Worm (Caenorhabditis elegans) whole organism, L4 larva: ENCODE results near the gene bcat-1.

Experiments used
- T20F7.1 ChIP-seq: fragments of 200-800 bp; sonication (Bioruptor generic); optimal IDR thresholded peaks from 2 replicates; lab custom pipeline; 2018; ENCODE audit warnings: mild to moderate bottlenecking, missing genetic modification characterization, missing compliant biosample characterization
- Y105C5A.15 ChIP-seq: fragments of 200-800 bp; sonication (Bioruptor generic); IDR thresholded peaks from 2 replicates; pipeline ENCODE4 v1.3.6; 2022; ENCODE audit warnings: missing genetic modification characterization, missing compliant biosample characterization
- Y48G9A.11 ChIP-seq: fragments of 200-800 bp; sonication (Bioruptor generic); IDR thresholded peaks from 2 replicates; pipeline ENCODE4 v1.3.6; 2022; ENCODE audit warnings: missing genetic modification reagents, missing genetic modification characterization, missing compliant biosample characterization
- aha-1 ChIP-seq: fragments of 150-350 bp; peaks from one replicate; lab custom pipeline; 2014; ENCODE audit warnings: missing biosample characterization, missing genetic modification characterization
- arid-1 ChIP-seq: fragments of 200-800 bp; sonication (Bioruptor generic); conservative IDR thresholded peaks from 2 replicates; pipeline ENCODE4 v1.3.6; 2022; ENCODE audit warnings: missing genetic modification reagents, missing genetic modification characterization, missing compliant biosample characterization
- ceh-20 ChIP-seq: fragments of 200-800 bp; sonication (Bioruptor generic); IDR thresholded peaks from 2 replicates; pipeline ENCODE4 v1.3.6; 2022; ENCODE audit warnings: missing genetic modification reagents, missing genetic modification characterization, missing compliant biosample characterization
- ceh-32 ChIP-seq: sonication (generic microtip); optimal IDR thresholded peaks from 2 replicates; lab custom pipeline; 2016; ENCODE audit warnings: mild to moderate bottlenecking, missing genetic modification characterization, missing compliant biosample characterization; ENCODE audit not compliant: poor library complexity
- ceh-82 ChIP-seq: sonication (generic microtip); optimal IDR thresholded peaks from 2 replicates; lab custom pipeline; 2017; ENCODE audit warnings: missing biosample characterization, missing genetic modification characterization
- ces-1 ChIP-seq: fragments of 150-350 bp; sonication (generic microtip); optimal IDR thresholded peaks from 4 replicates; lab custom pipeline; 2014; ENCODE audit warnings: missing biosample characterization, missing genetic modification reagents, missing genetic modification characterization
- dmd-6 ChIP-seq: fragments of 200-800 bp; sonication (Bioruptor generic); IDR thresholded peaks from 2 replicates; pipeline ENCODE4 v1.3.6; 2022; ENCODE audit warnings: missing genetic modification reagents, missing genetic modification characterization, missing compliant biosample characterization
- dmd-9 ChIP-seq: fragments of 200-800 bp; sonication (Bioruptor generic); IDR thresholded peaks from 2 replicates; pipeline ENCODE4 v1.3.6; 2022; ENCODE audit warnings: missing genetic modification reagents, missing genetic modification characterization, missing compliant biosample characterization
- duxl-1 ChIP-seq: sonication (generic microtip); optimal IDR thresholded peaks from 2 replicates; lab custom pipeline; 2016; ENCODE audit warnings: mild to moderate bottlenecking, missing genetic modification characterization, moderate library complexity, missing compliant biosample characterization; ENCODE audit not compliant: poor library complexity
- egl-43 ChIP-seq: fragments of 200-800 bp; sonication (Bioruptor generic); IDR thresholded peaks from 2 replicates; pipeline ENCODE4 v1.3.6; 2022; ENCODE audit warnings: missing genetic modification reagents, missing genetic modification characterization, missing compliant biosample characterization
- fkh-10 ChIP-seq: fragments of 150-350 bp; optimal IDR thresholded peaks from 2 replicates; lab custom pipeline; 2014; ENCODE audit warnings: missing biosample characterization, missing genetic modification reagents, missing genetic modification characterization
- hlh-11 ChIP-seq: fragments of 200-800 bp; sonication (Bioruptor generic); optimal IDR thresholded peaks from 2 replicates; lab custom pipeline; 2018; ENCODE audit warnings: mild to moderate bottlenecking, missing genetic modification characterization, missing compliant biosample characterization
- hlh-30 ChIP-seq: sonication (generic microtip); optimal IDR thresholded peaks from 2 replicates; lab custom pipeline; 2017; ENCODE audit warnings: antibody characterized with exemption, mild to moderate bottlenecking, missing genetic modification characterization, missing compliant biosample characterization; ENCODE audit not compliant: insufficient read depth
- hmg-1.1 ChIP-seq: fragments of 200-800 bp; sonication (Bioruptor generic); IDR thresholded peaks from 2 replicates; pipeline ENCODE4 v1.3.6; 2022; ENCODE audit warnings: missing genetic modification reagents, missing genetic modification characterization, missing compliant biosample characterization
- lin-13 ChIP-seq: fragments of 150-350 bp; optimal IDR thresholded peaks from 2 replicates; lab custom pipeline; 2014; ENCODE audit warnings: missing biosample characterization, missing genetic modification reagents, missing genetic modification characterization
- lin-15B ChIP-seq: fragments of 150-350 bp; sonication (generic microtip); optimal IDR thresholded peaks from 3 replicates; lab custom pipeline; 2014; ENCODE audit warnings: missing biosample characterization, missing genetic modification characterization
- lsy-2 ChIP-seq, 2 experiments: fragments of 150-350 bp in 1 of 2; sonication (generic microtip) in 1 of 2; optimal IDR thresholded peaks; 2 replicates each; lab custom pipeline; 2014 to 2017; ENCODE audit warnings: missing biosample characterization in 2 of 2, missing genetic modification characterization in 2 of 2
- madf-5 ChIP-seq, 2 experiments: fragments of 200-800 bp; sonication (Bioruptor generic); IDR thresholded peaks; 2 replicates each; pipeline ENCODE4 v1.3.6; 2022; ENCODE audit warnings: missing compliant biosample characterization in 2 of 2, missing genetic modification characterization in 2 of 2
- mdl-1 ChIP-seq, 2 experiments: fragments of 150-350 bp in 1 of 2; sonication (generic microtip) in 1 of 2; optimal IDR thresholded peaks; 2 replicates each; lab custom pipeline; 2014 to 2017; ENCODE audit warnings: missing biosample characterization in 2 of 2, missing genetic modification characterization in 2 of 2
- mdt-29 ChIP-seq: fragments of 200-800 bp; sonication (Bioruptor generic); IDR thresholded peaks from 2 replicates; pipeline ENCODE4 v1.3.6; 2022; ENCODE audit warnings: missing genetic modification reagents, missing genetic modification characterization, missing compliant biosample characterization
- mep-1 ChIP-seq: fragments of 150-350 bp; sonication (generic microtip); optimal IDR thresholded peaks from 3 replicates; lab custom pipeline; 2014; ENCODE audit warnings: missing biosample characterization, missing genetic modification characterization
- nhr-25 ChIP-seq: sonication (generic microtip); optimal IDR thresholded peaks from 2 replicates; lab custom pipeline; 2017; ENCODE audit warnings: missing genetic modification characterization, mild to moderate bottlenecking, missing compliant biosample characterization, antibody characterized with exemption, moderate library complexity, borderline replicate concordance; ENCODE audit not compliant: insufficient read depth
- nhr-28 ChIP-seq: fragments of 150-350 bp; optimal IDR thresholded peaks from 2 replicates; lab custom pipeline; 2014; ENCODE audit warnings: missing biosample characterization, missing genetic modification characterization
- rbr-2 ChIP-seq: sonication (generic microtip); optimal IDR thresholded peaks from 2 replicates; lab custom pipeline; 2016; ENCODE audit warnings: missing genotype, missing genetic modification characterization, missing compliant biosample characterization
- saeg-2 ChIP-seq: fragments of 200-800 bp; sonication (Bioruptor generic); IDR thresholded peaks from 2 replicates; pipeline ENCODE4 v1.3.6; 2022; ENCODE audit warnings: missing genetic modification reagents, missing genetic modification characterization, missing compliant biosample characterization
- sdz-12 ChIP-seq: fragments of 200-800 bp; sonication (Bioruptor generic); optimal IDR thresholded peaks from 2 replicates; lab custom pipeline; 2018; ENCODE audit warnings: mild to moderate bottlenecking, missing genetic modification characterization, missing compliant biosample characterization
- unc-62 ChIP-seq, 3 experiments: fragments of 150-350 bp in 1 of 3; sonication (generic microtip); optimal IDR thresholded peaks in 2 of 3; peaks in 1 of 3; 1 replicate in 1 of 3; 2 replicates in 2 of 3; lab custom pipeline; 2014 to 2017; ENCODE audit warnings: missing biosample characterization in 3 of 3, missing genetic modification characterization in 3 of 3, missing genetic modification reagents in 3 of 3, missing genotype in 1 of 3
- vab-7 ChIP-seq: fragments of 200-800 bp; sonication (Bioruptor generic); IDR thresholded peaks from 2 replicates; pipeline ENCODE4 v1.3.6; 2022; ENCODE audit warnings: missing genetic modification reagents, missing genetic modification characterization, missing compliant biosample characterization

Gene bcat-1

ce11 chrX:12889837-12890449 is 12.7 kb downstream of the bcat-1 start (continued):
- peak; percentile 16; the same call in 1 of the 2 replicates for TF ChIP-seq Y48G9A.11 (GFP tag; lab: Robert Waterston, UW)
- TF ChIP-seq arid-1 (GFP tag; lab: Robert Waterston, UW), result peak; percentile 90
- TF ChIP-seq mdt-29 (GFP tag; lab: Robert Waterston, UW), result no peak
- peak; percentile 10 for TF ChIP-seq ceh-32 (tag; lab: Kevin White, UChicago)
- no peak for TF ChIP-seq ceh-82 (tag; lab: Kevin White, UChicago)
- peak; percentile 77 for TF ChIP-seq hmg-1.1 (GFP tag; lab: Robert Waterston, UW)
- peak; percentile 46 to 79; a peak in 3 of 4 replicates for TF ChIP-seq madf-5 (GFP tag; IDR thresholded peaks at IDR 0.05; lab: Robert Waterston, UW)
- TF ChIP-seq hlh-11, result peak; percentile 28
- TF ChIP-seq dmd-9, result peak; percentile 79
- peak; percentile 86 for TF ChIP-seq saeg-2 (GFP tag; lab: Robert Waterston, UW)
- TF ChIP-seq duxl-1 (tag; lab: Kevin White, UChicago), result peak; percentile 86
- TF ChIP-seq, all 104 proteins: peak for 66

- TF ChIP-seq egl-43 (no peak), Y105C5A.15 (GFP tag; lab: Robert Waterston, UW) (no peak), nhr-28 (tag; lab: Kevin White, UChicago) (peak; percentile 93), ceh-20 (GFP tag; lab: Robert Waterston, UW) (no peak), ces-1 (GFP tag; lab: Kevin White, UChicago) (no peak), fkh-10 (GFP tag; lab: Kevin White, UChicago) (no peak), aha-1 (tag; lab: Kevin White, UChicago) (peak; percentile 52), rbr-2 (no peak), lsy-2 (tag; optimal IDR thresholded peaks at IDR 0.05; lab: Kevin White, UChicago) (peak in 1 of 2 experiments; percentile 8), mep-1 (tag; lab: Kevin White, UChicago) (peak; percentile 16)
Measured at ce11 chrX:12899140-12899888, 22.0 kb downstream of the bcat-1 start.

- no peak for TF ChIP-seq lin-13 (GFP tag; lab: Kevin White, UChicago)
- TF ChIP-seq nhr-25 (tag; lab: Kevin White, UChicago), result no peak
- TF ChIP-seq sdz-12 (GFP tag; lab: Kevin White, UChicago), result no peak
- TF ChIP-seq Y105C5A.15 (GFP tag; lab: Robert Waterston, UW), result no peak
- TF ChIP-seq, all 104 proteins: peak for 0
Measured at ce11 chrX:12902057-12902652, 24.9 kb downstream of the bcat-1 start.

- TF ChIP-seq lin-15B (no peak), hmg-1.1 (GFP tag; lab: Robert Waterston, UW) (peak; percentile 22; the same call in 1 of the 2 replicates), vab-7 (0 out of 2 replicates have a peak, but pooled peaks have one; percentile 37), nhr-28 (tag; lab: Kevin White, UChicago) (no peak), aha-1 (tag; lab: Kevin White, UChicago) (peak; percentile 90)
Measured at ce11 chrX:12903810-12904209, 26.5 kb downstream of the bcat-1 start.

- TF ChIP-seq unc-62 (GFP tag; optimal IDR thresholded peaks at IDR 0.05 in 1 of 2; lab: Kevin White, UChicago), result peak in 1 of 2 experiments; percentile 66
- no peak for TF ChIP-seq unc-62 (tag; optimal IDR thresholded peaks at IDR 0.05; lab: Kevin White, UChicago)
- peak; percentile 45; the same call in 1 of the 2 replicates for TF ChIP-seq dmd-6 (GFP tag; lab: Robert Waterston, UW)
- TF ChIP-seq hlh-30 (tag; lab: Kevin White, UChicago), result peak; percentile 34
- peak in 1 of 2 experiments; percentile 13 for TF ChIP-seq mdl-1 (tag; optimal IDR thresholded peaks at IDR 0.05; lab: Kevin White, UChicago)
- TF ChIP-seq nhr-28 (tag; lab: Kevin White, UChicago), result peak; percentile 72
- TF ChIP-seq T20F7.1 (GFP tag; lab: Kevin White, UChicago), result no peak
- TF ChIP-seq mep-1 (tag; lab: Kevin White, UChicago), result peak; percentile 24
- no peak for TF ChIP-seq ceh-32 (tag; lab: Kevin White, UChicago)
Measured at ce11 chrX:12907502-12907901, 30.2 kb downstream of the bcat-1 start, which contains the start of gene pqn-18. TSS of gene pqn-18 (plus strand) at chrX:12907832.
